Fruit fly (Drosophila melanogaster) whole organism, wandering third instar larva: ENCODE data around the gene 14-3-3epsilon.

Source experiments
- Dfd ChIP-seq: fragments of >200 bp; optimal IDR thresholded peaks from 2 replicates; lab custom pipeline; 2017; ENCODE audit warnings: missing biosample characterization, missing genetic modification characterization
- GATAd ChIP-seq: sonication (Bioruptor generic); optimal IDR thresholded peaks from 2 replicates; lab custom pipeline; 2016; ENCODE audit warnings: missing biosample characterization, missing genetic modification characterization
- Hnf4 ChIP-seq: fragments of 200-800 bp; sonication (Bioruptor generic); optimal IDR thresholded peaks from 2 replicates; lab custom pipeline; 2016; ENCODE audit warnings: missing biosample characterization, mild to moderate bottlenecking, missing genetic modification characterization
- Hr78 ChIP-seq: fragments of >200 bp; optimal IDR thresholded peaks from 2 replicates; lab custom pipeline; 2017; ENCODE audit warnings: missing biosample characterization, missing genetic modification characterization
- Mio ChIP-seq: sonication (Bioruptor generic); optimal IDR thresholded peaks from 2 replicates; lab custom pipeline; 2016; ENCODE audit warnings: missing biosample characterization, missing genetic modification characterization
- OdsH ChIP-seq: fragments of 200-800 bp; sonication (Bioruptor generic); optimal IDR thresholded peaks from 2 replicates; lab custom pipeline; 2016; ENCODE audit warnings: missing biosample characterization, mild to moderate bottlenecking, missing genetic modification characterization
- Vsx2 ChIP-seq: fragments of 200-300, 225-300 bp; sonication (Bioruptor generic); optimal IDR thresholded peaks from 2 replicates; lab custom pipeline; 2018; ENCODE audit warnings: missing biosample characterization, missing genetic modification characterization; ENCODE audit not compliant: partially characterized antibody
- dsf ChIP-seq: sonication (Bioruptor generic); optimal IDR thresholded peaks from 2 replicates; lab custom pipeline; 2016; ENCODE audit warnings: missing biosample characterization, missing genetic modification characterization, borderline replicate concordance
- foxo ChIP-seq, 2 experiments: fragments of 200-800 bp; sonication (Bioruptor generic); optimal IDR thresholded peaks; 2 replicates in 1 of 2; 3 replicates in 1 of 2; lab custom pipeline; 2016 to 2017; ENCODE audit warnings: missing biosample characterization in 2 of 2, missing genetic modification characterization in 2 of 2
- jim ChIP-seq: fragments of 175-275, 200-325 bp; sonication (Bioruptor generic); optimal IDR thresholded peaks from 2 replicates; lab custom pipeline; 2016; ENCODE audit warnings: missing biosample characterization, mild to moderate bottlenecking, missing genetic modification characterization
- psq ChIP-seq: fragments of 200-800 bp; sonication (Bioruptor generic); optimal IDR thresholded peaks from 3 replicates; lab custom pipeline; 2017; ENCODE audit warnings: missing biosample characterization, mild to moderate bottlenecking, missing genetic modification characterization, moderate library complexity
- usp ChIP-seq: fragments of >200 bp; optimal IDR thresholded peaks from 2 replicates; lab custom pipeline; 2017; ENCODE audit warnings: missing biosample characterization, missing genetic modification characterization
- woc ChIP-seq: sonication (Bioruptor generic); optimal IDR thresholded peaks from 2 replicates; lab custom pipeline; 2016; ENCODE audit warnings: missing biosample characterization, mild to moderate bottlenecking, missing genetic modification characterization

- TF ChIP-seq jim (GFP tag; lab: Kevin White, UChicago), result no peak
- no peak for TF ChIP-seq psq (GFP tag; lab: Kevin White, UChicago)
- no peak for TF ChIP-seq woc (GFP tag; lab: Kevin White, UChicago)
- no peak for TF ChIP-seq Hnf4 (GFP tag; lab: Kevin White, UChicago)
- TF ChIP-seq Mio (GFP tag; lab: Kevin White, UChicago), result no peak
- no peak for TF ChIP-seq usp (GFP tag; lab: Kevin White, UChicago)
- TF ChIP-seq foxo (GFP tag; optimal IDR thresholded peaks at IDR 0.05; lab: Kevin White, UChicago), result no peak
- TF ChIP-seq OdsH (GFP tag; lab: Kevin White, UChicago), result no peak
- no peak for TF ChIP-seq Dfd
- no peak for TF ChIP-seq Hr78 (GFP tag; lab: Kevin White, UChicago)
- no peak for TF ChIP-seq GATAd (GFP tag; lab: Kevin White, UChicago)
- TF ChIP-seq dsf (GFP tag; lab: Kevin White, UChicago), result no peak
- no peak for TF ChIP-seq Vsx2 (GFP tag; lab: Kevin White, UChicago)
These were observed 26.4 kb upstream of the 14-3-3epsilon start, which contains the start of gene CG14314 for dm6 chr3R:18215900-18216299.
